Fruit fly (Drosophila melanogaster) whole organism, embryonic: ENCODE measurements around the gene CG32939.
A peak's percentile ranks its signal among the peaks of the same experiment; 100 is the strongest.

ENCODE experiments used
- ATbp ChIP-seq: fragments of 200-800 bp; sonication (Bioruptor generic); optimal IDR thresholded peaks from 2 replicates; lab custom pipeline; 2017; ENCODE audit warnings: missing biosample characterization, mild to moderate bottlenecking, missing genetic modification characterization, missing genetic modification reagents
- Aef1 ChIP-seq: fragments of 200-800 bp; sonication (Bioruptor generic); IDR thresholded peaks from 3 replicates; pipeline ENCODE4 v1.3.6; 2022; ENCODE audit warnings: missing biosample characterization, missing genetic modification characterization
- Atf3 ChIP-seq: fragments of 200-800 bp; sonication (Bioruptor generic); optimal IDR thresholded peaks from 3 replicates; lab custom pipeline; 2016; ENCODE audit warnings: missing biosample characterization, missing genetic modification characterization
- CG10267 ChIP-seq: fragments of 200-800 bp; sonication (Bioruptor generic); optimal IDR thresholded peaks from 2 replicates; lab custom pipeline; 2018; ENCODE audit warnings: missing biosample characterization, mild to moderate bottlenecking, missing genetic modification characterization, moderate library complexity
- CG12769 ChIP-seq: fragments of 200-800 bp; sonication (Bioruptor generic); optimal IDR thresholded peaks from 2 replicates; lab custom pipeline; 2019; ENCODE audit warnings: missing biosample characterization, mild to moderate bottlenecking, missing genetic modification characterization, moderate library complexity
- CG1603 ChIP-seq: fragments of 200-800 bp; sonication (Bioruptor generic); optimal IDR thresholded peaks from 2 replicates; lab custom pipeline; 2019; ENCODE audit warnings: missing biosample characterization, mild to moderate bottlenecking, missing genetic modification characterization, moderate library complexity
- CG17568 ChIP-seq: fragments of 200-800 bp; sonication (Bioruptor generic); optimal IDR thresholded peaks from 2 replicates; lab custom pipeline; 2018; ENCODE audit warnings: missing biosample characterization, mild to moderate bottlenecking, missing genetic modification characterization, moderate library complexity
- CG2116 ChIP-seq: fragments of 200-800 bp; sonication (Bioruptor generic); optimal IDR thresholded peaks from 3 replicates; lab custom pipeline; 2018; ENCODE audit warnings: missing biosample characterization, mild to moderate bottlenecking, missing genetic modification characterization
- CG2120 ChIP-seq: fragments of 200-800 bp; sonication (Bioruptor generic); optimal IDR thresholded peaks from 3 replicates; lab custom pipeline; 2016; ENCODE audit warnings: missing biosample characterization, missing genetic modification characterization
- CG2678 ChIP-seq: fragments of 200-800 bp; sonication (Bioruptor generic); optimal IDR thresholded peaks from 3 replicates; lab custom pipeline; 2019; ENCODE audit warnings: missing biosample characterization, mild to moderate bottlenecking, missing genetic modification characterization, moderate library complexity
- CG2875 ChIP-seq: fragments of 200-800 bp; sonication (Bioruptor generic); optimal IDR thresholded peaks from 2 replicates; lab custom pipeline; 2017; ENCODE audit warnings: missing biosample characterization, mild to moderate bottlenecking, missing genetic modification characterization, missing genetic modification reagents
- CG31388 ChIP-seq: fragments of 200-800 bp; sonication (Bioruptor generic); optimal IDR thresholded peaks from 2 replicates; lab custom pipeline; 2016; ENCODE audit warnings: missing biosample characterization, missing genetic modification characterization
- CG4328 ChIP-seq: fragments of 200-800 bp; sonication (Bioruptor generic); optimal IDR thresholded peaks from 3 replicates; lab custom pipeline; 2017; ENCODE audit warnings: missing biosample characterization, missing genetic modification reagents, missing genetic modification characterization
- CG7839 ChIP-seq: fragments of 200-800 bp; sonication (Bioruptor generic); optimal IDR thresholded peaks from 3 replicates; lab custom pipeline; 2018; ENCODE audit warnings: missing biosample characterization, mild to moderate bottlenecking, missing genetic modification characterization, moderate library complexity
- CG7987 ChIP-seq: fragments of 200-800 bp; sonication (Bioruptor generic); optimal IDR thresholded peaks from 2 replicates; lab custom pipeline; 2018; ENCODE audit warnings: missing biosample characterization, mild to moderate bottlenecking, missing genetic modification characterization, moderate library complexity
- CHES-1-like ChIP-seq: fragments of 200-800 bp; sonication (Bioruptor generic); optimal IDR thresholded peaks from 2 replicates; lab custom pipeline; 2016; ENCODE audit warnings: missing biosample characterization, missing genetic modification characterization
- Chrac-16 ChIP-seq: fragments of 200-800 bp; sonication (Bioruptor generic); optimal IDR thresholded peaks from 3 replicates; lab custom pipeline; 2016; ENCODE audit warnings: missing biosample characterization, missing genetic modification characterization
- Dfd ChIP-seq, 2 experiments: fragments of >200 bp; optimal IDR thresholded peaks; 2 replicates each; lab custom pipeline; 2017; ENCODE audit warnings: missing biosample characterization in 2 of 2, missing genetic modification characterization in 2 of 2
- Fer3 ChIP-seq: fragments of 200-800 bp; sonication (Bioruptor generic); optimal IDR thresholded peaks from 2 replicates; lab custom pipeline; 2018; ENCODE audit warnings: missing biosample characterization, mild to moderate bottlenecking, missing genetic modification characterization, moderate library complexity
- HHEX ChIP-seq: fragments of 200-800 bp; sonication (Bioruptor generic); optimal IDR thresholded peaks from 3 replicates; lab custom pipeline; 2017; ENCODE audit warnings: missing biosample characterization, mild to moderate bottlenecking, missing genetic modification characterization, missing genetic modification reagents
- HmgZ ChIP-seq: fragments of 200-800 bp; sonication (Bioruptor generic); optimal IDR thresholded peaks from 2 replicates; lab custom pipeline; 2018; ENCODE audit warnings: missing biosample characterization, mild to moderate bottlenecking, missing genetic modification characterization
- Hr51 ChIP-seq, 2 experiments: fragments of 200-800 bp; sonication (Bioruptor generic); optimal IDR thresholded peaks; 2 replicates in 1 of 2; 3 replicates in 1 of 2; lab custom pipeline; 2016 to 2018; ENCODE audit warnings: missing biosample characterization in 2 of 2, missing genetic modification characterization in 2 of 2, mild to moderate bottlenecking in 1 of 2, moderate library complexity in 1 of 2
- Myb ChIP-seq: fragments of 200-800 bp; sonication (Bioruptor generic); optimal IDR thresholded peaks from 2 replicates; lab custom pipeline; 2016; ENCODE audit warnings: missing biosample characterization, missing genetic modification characterization
- NfI ChIP-seq: fragments of 200-800 bp; sonication (Bioruptor generic); optimal IDR thresholded peaks from 3 replicates; lab custom pipeline; 2018; ENCODE audit warnings: missing biosample characterization, mild to moderate bottlenecking, missing genetic modification characterization, moderate library complexity
- Oli ChIP-seq: fragments of 200-800 bp; sonication (Bioruptor generic); optimal IDR thresholded peaks from 2 replicates; lab custom pipeline; 2018; ENCODE audit warnings: missing biosample characterization, mild to moderate bottlenecking, missing genetic modification characterization, moderate library complexity
- Pdp1 ChIP-seq, 2 experiments: fragments of 200-800 bp; sonication (Bioruptor generic); optimal IDR thresholded peaks; 3 replicates each; lab custom pipeline; 2016; ENCODE audit warnings: missing biosample characterization in 2 of 2, missing genetic modification characterization in 2 of 2, mild to moderate bottlenecking in 1 of 2, moderate library complexity in 1 of 2
- Ptx1 ChIP-seq: fragments of 200-800 bp; sonication (Bioruptor generic); IDR thresholded peaks from 2 replicates; pipeline ENCODE4 v1.3.6; 2022; ENCODE audit warnings: missing biosample characterization, missing genetic modification characterization
- Side ChIP-seq: fragments of 200-800 bp; sonication (Bioruptor generic); optimal IDR thresholded peaks from 2 replicates; lab custom pipeline; 2016; ENCODE audit warnings: missing biosample characterization, missing genetic modification characterization
- Trl ChIP-seq, 3 experiments: fragments of >200 bp in 2 of 3; fragments of 200-800 bp in 1 of 3; sonication (Bioruptor generic) in 1 of 3; optimal IDR thresholded peaks; 2 replicates in 1 of 3; 3 replicates in 2 of 3; lab custom pipeline; 2016 to 2017; ENCODE audit warnings: missing biosample characterization in 1 of 3, missing genetic modification characterization in 1 of 3
- az2 ChIP-seq: fragments of 200-800 bp; sonication (Bioruptor generic); optimal IDR thresholded peaks from 3 replicates; lab custom pipeline; 2016; ENCODE audit warnings: missing biosample characterization, missing genetic modification characterization
- bab2 ChIP-seq: fragments of 200-800 bp; sonication (Bioruptor generic); optimal IDR thresholded peaks from 2 replicates; lab custom pipeline; 2016; ENCODE audit warnings: missing biosample characterization, missing genetic modification characterization
- bigmax ChIP-seq: fragments of 200-800 bp; sonication (Bioruptor generic); optimal IDR thresholded peaks from 2 replicates; lab custom pipeline; 2018; ENCODE audit warnings: missing biosample characterization, mild to moderate bottlenecking, missing genetic modification characterization
- crc ChIP-seq: fragments of 200-800 bp; sonication (Bioruptor generic); optimal IDR thresholded peaks from 2 replicates; lab custom pipeline; 2016; ENCODE audit warnings: missing biosample characterization, missing genetic modification characterization
- dati ChIP-seq: fragments of 200-800 bp; sonication (Bioruptor generic); IDR thresholded peaks from 2 replicates; pipeline ENCODE4 v1.3.6; 2022; ENCODE audit warnings: missing biosample characterization, missing genetic modification characterization
- dmrt99B ChIP-seq: fragments of 200-800 bp; sonication (Bioruptor generic); optimal IDR thresholded peaks from 2 replicates; lab custom pipeline; 2018; ENCODE audit warnings: missing biosample characterization, mild to moderate bottlenecking, missing genetic modification characterization, moderate library complexity
- fd3F ChIP-seq: fragments of 200-800 bp; sonication (Bioruptor generic); optimal IDR thresholded peaks from 2 replicates; lab custom pipeline; 2018; ENCODE audit warnings: missing biosample characterization, mild to moderate bottlenecking, missing genetic modification characterization, moderate library complexity
- ken ChIP-seq: fragments of 200-800 bp; sonication (Bioruptor generic); IDR thresholded peaks from 3 replicates; pipeline ENCODE4 v1.3.6; 2022; ENCODE audit warnings: missing biosample characterization, missing genetic modification characterization
- kni ChIP-seq: fragments of 200-800 bp; sonication (Bioruptor generic); optimal IDR thresholded peaks from 3 replicates; lab custom pipeline; 2017; ENCODE audit warnings: mild to moderate bottlenecking, missing biosample characterization, missing genetic modification reagents, missing genetic modification characterization
- lab ChIP-seq: fragments of 200-800 bp; sonication (Bioruptor generic); optimal IDR thresholded peaks from 3 replicates; lab custom pipeline; 2017; ENCODE audit warnings: missing biosample characterization, missing genetic modification characterization, mild to moderate bottlenecking, moderate library complexity, missing genetic modification reagents
- rib ChIP-seq: fragments of 200-800 bp; sonication (Bioruptor generic); IDR thresholded peaks from 2 replicates; pipeline ENCODE4 v1.3.6; 2022; ENCODE audit warnings: missing biosample characterization, missing genetic modification characterization
- sd ChIP-seq: fragments of 200-800 bp; sonication (Bioruptor generic); optimal IDR thresholded peaks from 3 replicates; lab custom pipeline; 2018; ENCODE audit warnings: missing biosample characterization, mild to moderate bottlenecking, missing genetic modification characterization, moderate library complexity
- sima ChIP-seq: fragments of 200-800 bp; sonication (Bioruptor generic); optimal IDR thresholded peaks from 2 replicates; lab custom pipeline; 2016; ENCODE audit warnings: missing biosample characterization, missing genetic modification characterization
- ssp ChIP-seq: fragments of 200-800 bp; sonication (Bioruptor generic); IDR thresholded peaks from 2 replicates; pipeline ENCODE4 v1.3.6; 2022; ENCODE audit warnings: missing biosample characterization, missing genetic modification characterization
- tio ChIP-seq: fragments of 200-800 bp; sonication (Bioruptor generic); optimal IDR thresholded peaks from 2 replicates; lab custom pipeline; 2017; ENCODE audit warnings: missing biosample characterization, missing genetic modification characterization, inconsistent platforms
- tup ChIP-seq: fragments of 200-800 bp; sonication (Bioruptor generic); optimal IDR thresholded peaks from 2 replicates; lab custom pipeline; 2016; ENCODE audit warnings: missing biosample characterization, mild to moderate bottlenecking, missing genetic modification characterization, moderate library complexity
- unpg ChIP-seq: fragments of 200-800 bp; sonication (Bioruptor generic); optimal IDR thresholded peaks from 3 replicates; lab custom pipeline; 2018; ENCODE audit warnings: missing biosample characterization, mild to moderate bottlenecking, missing genetic modification characterization, moderate library complexity
- wek ChIP-seq: fragments of 200-800 bp; sonication (Bioruptor generic); optimal IDR thresholded peaks from 3 replicates; lab custom pipeline; 2018; ENCODE audit warnings: missing biosample characterization, mild to moderate bottlenecking, missing genetic modification characterization, moderate library complexity
- wor ChIP-seq: fragments of 200-800 bp; sonication (Bioruptor generic); IDR thresholded peaks from 2 replicates; pipeline ENCODE4 v1.3.6; 2022; ENCODE audit warnings: missing biosample characterization, missing genetic modification characterization

Gene CG32939

dm6 chr3R:9701148-9701703, 8.3 kb downstream of the CG32939 start (continued):
- TF ChIP-seq CG10267 (tag; lab: Kevin White, UChicago) (no peak), Chrac-16 (no peak), tio (GFP tag; lab: Kevin White, UChicago) (peak; percentile 37), Oli (tag; lab: Kevin White, UChicago) (peak; percentile 17), rib (no peak), Pdp1 (GFP tag; optimal IDR thresholded peaks at IDR 0.05; lab: Kevin White, UChicago) (peak; percentile 8 to 91), bab2 (GFP tag; lab: Kevin White, UChicago) (peak; percentile 32), Trl (optimal IDR thresholded peaks at IDR 0.05; lab: Kevin White, UChicago) (no peak), Trl (GFP tag; optimal IDR thresholded peaks at IDR 0.05; lab: Kevin White, UChicago) (peak; percentile 1), kni (GFP tag; lab: Kevin White, UChicago) (no peak), Side (GFP tag; lab: Kevin White, UChicago) (peak; percentile 28), CG7839 (tag; lab: Kevin White, UChicago) (no peak), unpg (GFP tag; lab: Kevin White, UChicago) (peak; percentile 35), lab (GFP tag; lab: Kevin White, UChicago) (peak; percentile 57), CG7987 (GFP tag; lab: Kevin White, UChicago) (peak; percentile 0), CG12769 (tag; lab: Kevin White, UChicago) (peak; percentile 57), CHES-1-like (peak; percentile 42), sima (no peak), CG2875 (GFP tag; lab: Kevin White, UChicago) (peak; percentile 4), Myb (peak; percentile 2), Ptx1 (GFP tag; lab: Robert Waterston, UW) (no peak), wek (GFP tag; lab: Kevin White, UChicago) (peak; percentile 55), ATbp (peak; percentile 36), CG2678 (tag; lab: Kevin White, UChicago) (peak; percentile 46), CG17568 (GFP tag; lab: Kevin White, UChicago) (peak; percentile 41), CG1603 (tag; lab: Kevin White, UChicago) (peak; percentile 13), dmrt99B (tag; lab: Kevin White, UChicago) (peak; percentile 45), Dfd (GFP tag; optimal IDR thresholded peaks at IDR 0.05; lab: Kevin White, UChicago) (no peak), CG4328 (GFP tag; lab: Kevin White, UChicago) (peak; percentile 16)

dm6 chr3R:9701897-9702296, 9.0 kb downstream of the CG32939 start:
- TF ChIP-seq Fer3 (tag; lab: Kevin White, UChicago): peak; percentile 20
- no peak for TF ChIP-seq bab2 (GFP tag; lab: Kevin White, UChicago)
- TF ChIP-seq dmrt99B (tag; lab: Kevin White, UChicago): peak; percentile 22
- TF ChIP-seq CG2120 (GFP tag; lab: Kevin White, UChicago): peak; percentile 33
- peak; percentile 43 for TF ChIP-seq fd3F
- TF ChIP-seq NfI (GFP tag; lab: Kevin White, UChicago): peak; percentile 34
- TF ChIP-seq rib: no peak
- no peak for TF ChIP-seq CG31388
- TF ChIP-seq tup (GFP tag; lab: Kevin White, UChicago): no peak
- TF ChIP-seq bigmax (GFP tag; lab: Kevin White, UChicago): peak; percentile 51
- no peak for TF ChIP-seq CG2116
- no peak for TF ChIP-seq crc (GFP tag; lab: Kevin White, UChicago)
- peak; percentile 67 for TF ChIP-seq sd (tag; lab: Kevin White, UChicago)
- TF ChIP-seq HmgZ (tag; lab: Kevin White, UChicago): no peak
- no peak for TF ChIP-seq dati (GFP tag; lab: Robert Waterston, UW)
- no peak for TF ChIP-seq Atf3 (GFP tag; lab: Kevin White, UChicago)
- TF ChIP-seq az2: peak; percentile 25
- TF ChIP-seq ssp (GFP tag; lab: Robert Waterston, UW): no peak
- TF ChIP-seq Aef1 (GFP tag; lab: Robert Waterston, UW): no peak
- TF ChIP-seq Chrac-16: no peak
- no peak for TF ChIP-seq wor (GFP tag; lab: Robert Waterston, UW)
- TF ChIP-seq Hr51 (GFP tag; optimal IDR thresholded peaks at IDR 0.05; lab: Kevin White, UChicago): peak in 1 of 2 experiments; percentile 64
- no peak for TF ChIP-seq HHEX
- TF ChIP-seq ken (GFP tag; lab: Robert Waterston, UW): no peak
